Fruit fly (Drosophila melanogaster) whole organism, prepupa: ENCODE results near the gene CG10098.

ENCODE experiments used
- Blimp-1 ChIP-seq: fragments of 200-800 bp; sonication (Bioruptor generic); optimal IDR thresholded peaks from 3 replicates; lab custom pipeline; 2017; ENCODE audit warnings: missing biosample characterization, missing genetic modification characterization, mild to moderate bottlenecking, moderate library complexity, missing genetic modification reagents
- CG10631 ChIP-seq: fragments of 200-800 bp; sonication (Bioruptor generic); optimal IDR thresholded peaks from 2 replicates; lab custom pipeline; 2016; ENCODE audit warnings: missing biosample characterization, missing genetic modification characterization
- CG10669 ChIP-seq: fragments of 200-800 bp; sonication (Bioruptor generic); optimal IDR thresholded peaks from 3 replicates; lab custom pipeline; 2018; ENCODE audit warnings: missing biosample characterization, mild to moderate bottlenecking, missing genetic modification characterization, moderate library complexity
- CG11294 ChIP-seq: fragments of 200-800 bp; sonication (Bioruptor generic); IDR thresholded peaks from 2 replicates; pipeline ENCODE4 v1.3.6; 2022; ENCODE audit warnings: missing biosample characterization, missing genetic modification characterization
- CG11762 ChIP-seq: fragments of 200-800 bp; sonication (Bioruptor generic); optimal IDR thresholded peaks from 3 replicates; lab custom pipeline; 2016; ENCODE audit warnings: missing biosample characterization, missing genetic modification characterization; ENCODE audit not compliant: insufficient read depth
- CG11902 ChIP-seq: fragments of 200-800 bp; sonication (Bioruptor generic); optimal IDR thresholded peaks from 3 replicates; lab custom pipeline; 2016; ENCODE audit warnings: missing biosample characterization, missing genetic modification characterization
- CG15336 ChIP-seq: fragments of 200-800 bp; sonication (Bioruptor generic); IDR thresholded peaks from 2 replicates; pipeline ENCODE4 v1.3.6; 2022; ENCODE audit warnings: missing biosample characterization, missing genetic modification characterization
- CG16779 ChIP-seq: fragments of 200-800 bp; sonication (Bioruptor generic); optimal IDR thresholded peaks from 3 replicates; lab custom pipeline; 2017; ENCODE audit warnings: missing biosample characterization, mild to moderate bottlenecking, missing genetic modification characterization
- CG31627 ChIP-seq: fragments of 200-800 bp; sonication (Bioruptor generic); optimal IDR thresholded peaks from 3 replicates; lab custom pipeline; 2016; ENCODE audit warnings: missing biosample characterization, missing genetic modification characterization
- CG32006 ChIP-seq: fragments of 200-800 bp; sonication (Bioruptor generic); optimal IDR thresholded peaks from 3 replicates; lab custom pipeline; 2017; ENCODE audit warnings: missing biosample characterization, mild to moderate bottlenecking, missing genetic modification characterization
- CG34406 ChIP-seq: fragments of 200-800 bp; sonication (Bioruptor generic); optimal IDR thresholded peaks from 3 replicates; lab custom pipeline; 2016; ENCODE audit warnings: missing biosample characterization, missing genetic modification characterization
- CG3919 ChIP-seq: fragments of 200-800 bp; sonication (Bioruptor generic); optimal IDR thresholded peaks from 3 replicates; lab custom pipeline; 2016; ENCODE audit warnings: missing biosample characterization, missing genetic modification characterization
- CG4318 ChIP-seq: fragments of 200-800 bp; sonication (Bioruptor generic); optimal IDR thresholded peaks from 3 replicates; lab custom pipeline; 2017; ENCODE audit warnings: missing biosample characterization, mild to moderate bottlenecking, missing genetic modification characterization
- CG6163 ChIP-seq: fragments of 200-800 bp; sonication (Bioruptor generic); IDR thresholded peaks from 3 replicates; pipeline ENCODE4 v1.3.6; 2022; ENCODE audit warnings: missing biosample characterization, missing genetic modification characterization
- CG6276 ChIP-seq: fragments of 200-800 bp; sonication (Bioruptor generic); optimal IDR thresholded peaks from 2 replicates; lab custom pipeline; 2017; ENCODE audit warnings: missing biosample characterization, mild to moderate bottlenecking, missing genetic modification characterization
- CG6792 ChIP-seq: fragments of 200-800 bp; sonication (Bioruptor generic); optimal IDR thresholded peaks from 3 replicates; lab custom pipeline; 2016; ENCODE audit warnings: missing biosample characterization, missing genetic modification characterization
- CG6808 ChIP-seq: fragments of 200-800 bp; sonication (Bioruptor generic); optimal IDR thresholded peaks from 3 replicates; lab custom pipeline; 2017; ENCODE audit warnings: missing biosample characterization, missing genetic modification characterization, mild to moderate bottlenecking, moderate library complexity, missing genetic modification reagents
- CG6854 ChIP-seq: fragments of 200-800 bp; sonication (Bioruptor generic); optimal IDR thresholded peaks from 2 replicates; lab custom pipeline; 2017; ENCODE audit warnings: missing biosample characterization, mild to moderate bottlenecking, missing genetic modification characterization
- CG8119 ChIP-seq: fragments of 200-800 bp; sonication (Bioruptor generic); IDR thresholded peaks from 3 replicates; pipeline ENCODE4 v1.3.6; 2022; ENCODE audit warnings: missing biosample characterization, missing genetic modification characterization
- CG8319 ChIP-seq: fragments of 200-800 bp; sonication (Bioruptor generic); optimal IDR thresholded peaks from 3 replicates; lab custom pipeline; 2016; ENCODE audit warnings: missing biosample characterization, missing genetic modification characterization
- CG8632 ChIP-seq: fragments of 200-800 bp; sonication (Bioruptor generic); optimal IDR thresholded peaks from 3 replicates; lab custom pipeline; 2016; ENCODE audit warnings: missing biosample characterization, missing genetic modification characterization
- CG9139 ChIP-seq: fragments of 200-800 bp; sonication (Bioruptor generic); optimal IDR thresholded peaks from 3 replicates; lab custom pipeline; 2017; ENCODE audit warnings: missing biosample characterization, mild to moderate bottlenecking, missing genetic modification characterization
- Eip75B ChIP-seq: fragments of 200-800 bp; sonication (Bioruptor generic); optimal IDR thresholded peaks from 3 replicates; lab custom pipeline; 2016; ENCODE audit warnings: missing biosample characterization, missing genetic modification characterization
- Eip78C ChIP-seq: fragments of 200-800 bp; sonication (Bioruptor generic); peaks from one replicate; lab custom pipeline; 2016; ENCODE audit warnings: missing biosample characterization, missing genetic modification characterization
- Gug ChIP-seq: fragments of 200-800 bp; sonication (Bioruptor generic); IDR thresholded peaks from 2 replicates; pipeline ENCODE4 v1.3.6; 2022; ENCODE audit warnings: missing biosample characterization, missing genetic modification characterization
- Hr38 ChIP-seq: sonication (Bioruptor generic); optimal IDR thresholded peaks from 2 replicates; lab custom pipeline; 2016; ENCODE audit warnings: missing biosample characterization, missing genetic modification characterization
- Hr39 ChIP-seq: fragments of 200-800 bp; sonication (Bioruptor generic); optimal IDR thresholded peaks from 2 replicates; lab custom pipeline; 2016; ENCODE audit warnings: missing biosample characterization, missing genetic modification characterization
- Lpt ChIP-seq: fragments of 200-800 bp; sonication (Bioruptor generic); optimal IDR thresholded peaks from 3 replicates; lab custom pipeline; 2016; ENCODE audit warnings: missing biosample characterization, missing genetic modification characterization
- Met ChIP-seq: fragments of 200-800 bp; sonication (Bioruptor generic); optimal IDR thresholded peaks from 3 replicates; lab custom pipeline; 2016; ENCODE audit warnings: missing biosample characterization, missing genetic modification characterization
- OdsH ChIP-seq: fragments of 200-800 bp; sonication (Bioruptor generic); optimal IDR thresholded peaks from 3 replicates; lab custom pipeline; 2016; ENCODE audit warnings: missing biosample characterization, missing genetic modification characterization
- Sox102F ChIP-seq: fragments of 200-800 bp; sonication (Bioruptor generic); optimal IDR thresholded peaks from 2 replicates; lab custom pipeline; 2016; ENCODE audit warnings: missing biosample characterization, mild to moderate bottlenecking, missing genetic modification characterization
- Sox14 ChIP-seq: fragments of 200-800 bp; sonication (Bioruptor generic); optimal IDR thresholded peaks from 3 replicates; lab custom pipeline; 2016; ENCODE audit warnings: missing biosample characterization, missing genetic modification characterization
- Sox15 ChIP-seq: fragments of 200-800 bp; sonication (Bioruptor generic); optimal IDR thresholded peaks from 3 replicates; lab custom pipeline; 2016; ENCODE audit warnings: missing biosample characterization, missing genetic modification characterization
- achi ChIP-seq: fragments of 200-800 bp; sonication (Bioruptor generic); optimal IDR thresholded peaks from 3 replicates; lab custom pipeline; 2016; ENCODE audit warnings: missing biosample characterization, missing genetic modification characterization
- acj6 ChIP-seq: fragments of 200-800 bp; sonication (Bioruptor generic); optimal IDR thresholded peaks from 3 replicates; lab custom pipeline; 2016; ENCODE audit warnings: missing biosample characterization, missing genetic modification characterization
- dac ChIP-seq: fragments of 200-800 bp; sonication (Bioruptor generic); optimal IDR thresholded peaks from 2 replicates; lab custom pipeline; 2017; ENCODE audit warnings: missing biosample characterization, mild to moderate bottlenecking, missing genetic modification characterization
- dsx ChIP-seq: fragments of 200-800 bp; optimal IDR thresholded peaks from 3 replicates; lab custom pipeline; 2019; ENCODE audit warnings: missing biosample characterization, mild to moderate bottlenecking, missing genetic modification characterization, moderate library complexity; ENCODE audit not compliant: poor library complexity, severe bottlenecking
- esn ChIP-seq: fragments of 200-800 bp; sonication (Bioruptor generic); optimal IDR thresholded peaks from 2 replicates; lab custom pipeline; 2016; ENCODE audit warnings: missing biosample characterization, mild to moderate bottlenecking, missing genetic modification characterization, moderate library complexity
- fd85E ChIP-seq: fragments of 200-800 bp; sonication (Bioruptor generic); optimal IDR thresholded peaks from 3 replicates; lab custom pipeline; 2016; ENCODE audit warnings: missing biosample characterization, missing genetic modification characterization
- fkh ChIP-seq: fragments of 200-800 bp; sonication (Bioruptor generic); optimal IDR thresholded peaks from 3 replicates; lab custom pipeline; 2017; ENCODE audit warnings: missing biosample characterization, mild to moderate bottlenecking, missing genetic modification characterization, moderate library complexity
- lz ChIP-seq: fragments of 200-800 bp; sonication (Bioruptor generic); optimal IDR thresholded peaks from 3 replicates; lab custom pipeline; 2016; ENCODE audit warnings: missing biosample characterization, missing genetic modification characterization
- pdm3 ChIP-seq: fragments of 200-800 bp; sonication (Bioruptor generic); optimal IDR thresholded peaks from 3 replicates; lab custom pipeline; 2016; ENCODE audit warnings: missing biosample characterization, missing genetic modification characterization
- spab ChIP-seq: fragments of 200-800 bp; sonication (Bioruptor generic); optimal IDR thresholded peaks from 2 replicates; lab custom pipeline; 2017; ENCODE audit warnings: missing biosample characterization, mild to moderate bottlenecking, missing genetic modification characterization, missing genetic modification reagents
- svp ChIP-seq: fragments of 200-800 bp; sonication (Bioruptor generic); peaks from one replicate; lab custom pipeline; 2016; ENCODE audit warnings: missing biosample characterization, missing genetic modification characterization
- topi ChIP-seq: fragments of 200-800 bp; sonication (Bioruptor generic); optimal IDR thresholded peaks from 3 replicates; lab custom pipeline; 2016; ENCODE audit warnings: missing biosample characterization, missing genetic modification characterization

The CG10098 gene

DNA sequence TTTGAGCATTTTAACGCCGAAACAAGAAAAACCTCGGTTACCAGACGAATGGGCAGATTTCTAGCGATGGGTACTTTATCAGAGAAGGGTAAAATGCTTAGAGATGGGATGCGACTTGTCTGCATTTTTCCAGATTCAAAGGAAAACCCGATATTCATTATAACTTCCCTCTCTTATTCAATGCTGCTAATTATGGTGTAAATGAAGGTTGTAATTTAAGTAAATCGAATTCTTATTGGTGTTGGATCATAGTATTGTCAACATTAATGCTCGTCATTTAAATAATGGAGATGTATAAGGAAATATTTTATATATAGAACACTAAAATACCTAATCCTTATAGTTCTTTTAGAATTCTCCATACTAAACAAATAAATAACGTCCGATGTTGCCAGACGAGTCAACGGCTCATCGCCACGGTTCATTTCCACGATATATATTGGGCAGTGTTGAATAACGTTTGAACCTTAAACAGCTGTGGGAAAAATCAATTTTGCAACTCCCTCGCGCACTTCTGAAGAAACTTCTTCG is at the start of gene CG10098, which contains the start of gene Alh (continued):
- peak; percentile 82 for TF ChIP-seq topi (GFP tag; lab: Kevin White, UChicago)
- peak; percentile 5 for TF ChIP-seq dsx (GFP tag; lab: Kevin White, UChicago)
- peak; percentile 5 for TF ChIP-seq CG6276 (GFP tag; lab: Kevin White, UChicago)
- peak; percentile 34; the same call in 2 of the 3 replicates for TF ChIP-seq CG8119
- TF ChIP-seq svp (GFP tag; lab: Kevin White, UChicago), result peak; percentile 96
- TF ChIP-seq Sox15 (GFP tag; lab: Kevin White, UChicago), result peak; percentile 88
- peak; percentile 55 for TF ChIP-seq CG10669 (GFP tag; lab: Kevin White, UChicago)
- peak; percentile 85 for TF ChIP-seq OdsH (GFP tag; lab: Kevin White, UChicago)
- peak; percentile 92 for TF ChIP-seq CG10631 (GFP tag; lab: Kevin White, UChicago)

DNA sequence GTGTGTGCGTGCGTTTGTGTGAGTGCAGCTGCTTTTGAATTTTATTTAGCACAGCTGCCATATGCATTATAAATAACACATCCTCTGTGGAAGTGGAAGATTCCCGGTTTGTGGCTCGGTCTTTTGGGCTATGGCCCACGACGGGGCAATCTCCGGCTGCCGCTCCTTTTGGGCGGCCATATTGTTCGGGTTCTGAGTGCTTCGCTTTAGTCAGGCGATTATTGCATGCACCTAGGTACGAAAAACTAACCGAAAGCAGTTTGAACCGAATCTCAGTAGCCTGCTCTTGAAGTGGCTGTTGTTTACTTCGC is 49.3 kb upstream of the CG10098 start:
- no peak for TF ChIP-seq pdm3 (GFP tag; lab: Kevin White, UChicago)
- no peak for TF ChIP-seq CG10669 (GFP tag; lab: Kevin White, UChicago)
- no peak for TF ChIP-seq CG15336 (GFP tag; lab: Robert Waterston, UW)
- TF ChIP-seq Eip78C (GFP tag; lab: Kevin White, UChicago), result peak; percentile 17
- TF ChIP-seq dsx (GFP tag; lab: Kevin White, UChicago), result peak; percentile 4
- TF ChIP-seq, all 60 proteins: peak for 2

DNA sequence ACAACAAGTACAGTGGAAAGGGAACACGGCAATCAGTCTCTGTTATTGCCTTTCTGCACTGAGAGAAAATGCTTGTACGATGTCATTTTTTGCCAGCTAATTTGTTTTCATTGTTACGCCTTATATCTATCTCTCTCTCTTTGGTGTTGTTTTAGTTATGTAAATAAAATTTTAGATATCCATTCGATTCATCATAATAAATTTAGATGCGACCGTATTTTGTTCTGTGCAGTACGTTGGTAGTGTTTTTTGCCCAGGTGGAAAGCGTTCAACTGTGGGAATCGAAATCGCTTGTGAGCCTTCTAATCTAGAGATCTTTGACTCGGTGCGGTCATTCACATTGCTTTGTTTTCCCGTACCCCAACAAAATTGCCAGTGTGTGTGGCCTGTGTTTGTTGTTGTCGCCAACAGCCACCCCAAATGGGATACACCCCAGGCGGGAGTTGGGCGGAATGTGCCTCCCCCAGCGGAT is 48.6 kb upstream of the CG10098 start:
- TF ChIP-seq CG31627 (GFP tag; lab: Kevin White, UChicago), result peak; percentile 96
- peak; percentile 90 for TF ChIP-seq CG11762 (GFP tag; lab: Kevin White, UChicago)
- peak; percentile 80 for TF ChIP-seq CG16779
- TF ChIP-seq CG34406 (GFP tag; lab: Kevin White, UChicago), result peak; percentile 93
- no peak for TF ChIP-seq CG11294 (GFP tag; lab: Robert Waterston, UW)
- peak; percentile 73 for TF ChIP-seq CG9139
- peak; percentile 97 for TF ChIP-seq Sox102F (GFP tag; lab: Kevin White, UChicago)
- peak; percentile 97 for TF ChIP-seq Sox14 (GFP tag; lab: Kevin White, UChicago)
- TF ChIP-seq fkh (GFP tag; lab: Kevin White, UChicago), result peak; percentile 69
- no peak for TF ChIP-seq Hr38 (GFP tag; lab: Kevin White, UChicago)
- peak; percentile 92 for TF ChIP-seq CG10631 (GFP tag; lab: Kevin White, UChicago)
- TF ChIP-seq CG6163 (GFP tag; lab: Robert Waterston, UW), result no peak
- TF ChIP-seq dac (GFP tag; lab: Kevin White, UChicago), result peak; percentile 74
- TF ChIP-seq CG8319 (GFP tag; lab: Kevin White, UChicago), result peak; percentile 89
- no peak for TF ChIP-seq Gug (GFP tag; lab: Robert Waterston, UW)
- TF ChIP-seq fd85E (GFP tag; lab: Kevin White, UChicago), result peak; percentile 84
- TF ChIP-seq Sox15 (GFP tag; lab: Kevin White, UChicago), result peak; percentile 85
- TF ChIP-seq pdm3 (GFP tag; lab: Kevin White, UChicago), result peak; percentile 94
- TF ChIP-seq CG15336 (GFP tag; lab: Robert Waterston, UW), result no peak
- TF ChIP-seq CG4318 (GFP tag; lab: Kevin White, UChicago), result peak; percentile 85
- peak; percentile 89 for TF ChIP-seq Blimp-1
- peak; percentile 95 for TF ChIP-seq acj6 (GFP tag; lab: Kevin White, UChicago)
- peak; percentile 89 for TF ChIP-seq Lpt (GFP tag; lab: Kevin White, UChicago)
- TF ChIP-seq CG8632 (GFP tag; lab: Kevin White, UChicago), result peak; percentile 93
- peak; percentile 93 for TF ChIP-seq CG32006
- peak; percentile 97 for TF ChIP-seq esn
- TF ChIP-seq CG6808 (GFP tag; lab: Kevin White, UChicago), result peak; percentile 91
- no peak for TF ChIP-seq CG6276 (GFP tag; lab: Kevin White, UChicago)
- TF ChIP-seq Eip75B (GFP tag; lab: Kevin White, UChicago), result peak; percentile 95
- peak; percentile 97 for TF ChIP-seq Met (GFP tag; lab: Kevin White, UChicago)
- peak; percentile 99 for TF ChIP-seq svp (GFP tag; lab: Kevin White, UChicago)
- TF ChIP-seq spab (GFP tag; lab: Kevin White, UChicago), result peak; percentile 90
- TF ChIP-seq CG8119, result no peak
- peak; percentile 93 for TF ChIP-seq CG6792 (GFP tag; lab: Kevin White, UChicago)
- peak; percentile 91 for TF ChIP-seq CG11902
- peak; percentile 88 for TF ChIP-seq CG6854 (GFP tag; lab: Kevin White, UChicago)
- peak; percentile 93 for TF ChIP-seq lz (GFP tag; lab: Kevin White, UChicago)
- TF ChIP-seq CG3919 (GFP tag; lab: Kevin White, UChicago), result peak; percentile 95
- TF ChIP-seq achi (GFP tag; lab: Kevin White, UChicago), result peak; percentile 93
- peak; percentile 91 for TF ChIP-seq CG10669 (GFP tag; lab: Kevin White, UChicago)
- peak; percentile 96 for TF ChIP-seq topi (GFP tag; lab: Kevin White, UChicago)
- TF ChIP-seq Hr39, result peak; percentile 96
